Worm (Caenorhabditis elegans): Measurements from ENCODE around the gene ZK1010.4.

DNA sequence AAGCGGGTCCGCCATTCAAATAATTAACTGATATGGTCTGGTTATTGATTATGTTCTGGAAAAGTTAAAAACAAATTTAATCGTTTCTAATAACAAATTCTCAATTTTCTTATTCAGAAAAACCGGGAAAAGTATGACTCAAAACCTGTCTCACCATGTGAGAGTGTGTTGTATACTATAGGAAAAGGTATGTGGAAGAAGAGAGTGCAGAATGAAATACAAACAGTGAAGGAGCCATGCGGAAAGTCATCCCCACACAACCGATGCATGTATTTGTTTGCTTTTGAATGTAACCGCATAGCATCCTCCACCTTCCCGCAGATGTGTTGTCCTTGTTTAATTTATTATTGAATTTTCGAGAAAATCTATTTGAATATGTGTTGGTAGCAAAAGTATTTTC is 19.6 kb downstream of the ZK1010.4 start, which contains the start of gene ZK1010.8:
- TF ChIP-seq flt-1 (GFP tag; IDR thresholded peaks at IDR 0.05) (no peak), cog-1 (tag; optimal IDR thresholded peaks at IDR 0.05) (no peak), tab-1 (GFP tag; IDR thresholded peaks at IDR 0.05) (no peak), med-1 (GFP tag; optimal IDR thresholded peaks at IDR 0.05; ENCODE audit: insufficient read depth) (no peak), ztf-23 (GFP tag; IDR thresholded peaks at IDR 0.05) (no peak), ref-1 (GFP tag; conservative IDR thresholded peaks at IDR 0.05) (no peak)

Measured in whole organism, midembryonic.